Worm (Caenorhabditis elegans) whole organism, young adult: ENCODE measurements around the gene cdc-37.

Experiments used
- D2030.7 ChIP-seq: fragments of 200-800 bp; sonication (Bioruptor generic); IDR thresholded peaks from 2 replicates; pipeline ENCODE4 v1.3.6; 2022; ENCODE audit warnings: missing genetic modification reagents, missing genetic modification characterization, missing compliant biosample characterization
- F10E7.11 ChIP-seq: sonication (generic microtip); optimal IDR thresholded peaks from 2 replicates; lab custom pipeline; 2017; ENCODE audit warnings: mild to moderate bottlenecking, missing genetic modification characterization, moderate library complexity, missing compliant biosample characterization
- F23B12.7 ChIP-seq: sonication (generic microtip); optimal IDR thresholded peaks from 2 replicates; lab custom pipeline; 2017; ENCODE audit warnings: missing genetic modification characterization, mild to moderate bottlenecking, missing compliant biosample characterization, antibody characterized with exemption, moderate library complexity; ENCODE audit not compliant: insufficient read depth
- F57C9.4 ChIP-seq: sonication (generic microtip); optimal IDR thresholded peaks from 2 replicates; lab custom pipeline; 2017; ENCODE audit warnings: mild to moderate bottlenecking, missing genetic modification characterization, missing compliant biosample characterization
- K11D2.4 ChIP-seq: fragments of 200-800 bp; sonication (Bioruptor generic); IDR thresholded peaks from 2 replicates; pipeline ENCODE4 v1.3.6; 2022; ENCODE audit warnings: missing genetic modification reagents, missing genetic modification characterization, missing compliant biosample characterization
- Y56A3A.18 ChIP-seq: fragments of 200-800 bp; sonication (Bioruptor generic); IDR thresholded peaks from 2 replicates; pipeline ENCODE4 v1.3.6; 2022; ENCODE audit warnings: missing genetic modification reagents, missing genetic modification characterization, missing compliant biosample characterization
- aptf-2 ChIP-seq: fragments of 200-800 bp; sonication (Bioruptor generic); conservative IDR thresholded peaks from 2 replicates; pipeline ENCODE4 v1.3.6; 2022; ENCODE audit warnings: missing genetic modification reagents, missing genetic modification characterization, missing compliant biosample characterization
- aptf-3 ChIP-seq: fragments of 200-800 bp; sonication (Bioruptor generic); IDR thresholded peaks from 2 replicates; pipeline ENCODE4 v1.3.6; 2022; ENCODE audit warnings: missing genetic modification characterization, missing compliant biosample characterization
- atf-7 ChIP-seq: sonication (generic microtip); optimal IDR thresholded peaks from 2 replicates; lab custom pipeline; 2017; ENCODE audit warnings: mild to moderate bottlenecking, missing genetic modification characterization, missing compliant biosample characterization
- bed-2 ChIP-seq: fragments of 200-800 bp; sonication (Bioruptor generic); IDR thresholded peaks from 2 replicates; pipeline ENCODE4 v1.3.6; 2022; ENCODE audit warnings: missing genetic modification reagents, missing genetic modification characterization, missing compliant biosample characterization
- ceh-40 ChIP-seq: fragments of 200-800 bp; sonication (Bioruptor generic); IDR thresholded peaks from 2 replicates; pipeline ENCODE4 v1.3.6; 2022; ENCODE audit warnings: missing genetic modification characterization, missing compliant biosample characterization
- die-1 ChIP-seq: sonication (generic microtip); optimal IDR thresholded peaks from 2 replicates; lab custom pipeline; 2016; ENCODE audit warnings: missing genotype, mild to moderate bottlenecking, missing genetic modification characterization, missing compliant biosample characterization
- dpl-1 ChIP-seq: fragments of 150-350 bp; optimal IDR thresholded peaks from 2 replicates; lab custom pipeline; 2014; ENCODE audit warnings: missing biosample characterization, missing genetic modification reagents, missing genetic modification characterization
- ets-4 ChIP-seq: fragments of 200-800 bp; sonication (Bioruptor generic); optimal IDR thresholded peaks from 2 replicates; lab custom pipeline; 2018; ENCODE audit warnings: mild to moderate bottlenecking, missing genetic modification characterization, missing compliant biosample characterization
- hmg-1.2 ChIP-seq: fragments of 200-800 bp; sonication (Bioruptor generic); IDR thresholded peaks from 2 replicates; pipeline ENCODE4 v1.3.6; 2022; ENCODE audit warnings: missing genetic modification reagents, missing genetic modification characterization, missing compliant biosample characterization
- lag-1 ChIP-seq: fragments of 200-800 bp; sonication (Bioruptor generic); IDR thresholded peaks from 2 replicates; pipeline ENCODE4 v1.3.6; 2022; ENCODE audit warnings: missing genetic modification reagents, missing genetic modification characterization, missing compliant biosample characterization
- nhr-179 ChIP-seq: sonication (generic microtip); optimal IDR thresholded peaks from 2 replicates; lab custom pipeline; 2016; ENCODE audit warnings: mild to moderate bottlenecking, missing genetic modification characterization, missing compliant biosample characterization
- nhr-80 ChIP-seq: sonication (generic microtip); optimal IDR thresholded peaks from 2 replicates; lab custom pipeline; 2016; ENCODE audit warnings: missing genetic modification characterization, missing compliant biosample characterization
- pbrm-1 ChIP-seq: fragments of 200-800 bp; sonication (Bioruptor generic); IDR thresholded peaks from 2 replicates; pipeline ENCODE4 v1.3.6; 2022; ENCODE audit warnings: missing genetic modification reagents, missing genetic modification characterization, missing compliant biosample characterization
- rcor-1 ChIP-seq: fragments of 200-800 bp; sonication (Bioruptor generic); IDR thresholded peaks from 2 replicates; pipeline ENCODE4 v1.3.6; 2022; ENCODE audit warnings: missing genetic modification reagents, missing genetic modification characterization, missing compliant biosample characterization
- snpc-1.1 ChIP-seq: sonication (generic microtip); optimal IDR thresholded peaks from 2 replicates; lab custom pipeline; 2017; ENCODE audit warnings: missing genetic modification characterization, mild to moderate bottlenecking, missing compliant biosample characterization, antibody characterized with exemption, moderate library complexity, missing genotype, missing genetic modification reagents; ENCODE audit not compliant: insufficient read depth
- snpc-4 ChIP-seq, 5 experiments: fragments of 150-350 bp in 1 of 5; sonication (generic microtip) in 4 of 5; optimal IDR thresholded peaks; 2 replicates each; lab custom pipeline; 2014 to 2018; ENCODE audit warnings: missing genetic modification characterization in 5 of 5, missing biosample characterization in 3 of 5, antibody characterized with exemption in 2 of 5, mild to moderate bottlenecking in 2 of 5, missing compliant biosample characterization in 2 of 5, missing genotype in 2 of 5, moderate library complexity in 2 of 5, missing genetic modification reagents in 1 of 5
- somi-1 ChIP-seq: fragments of 200-800 bp; sonication (Bioruptor generic); optimal IDR thresholded peaks from 2 replicates; lab custom pipeline; 2018; ENCODE audit warnings: mild to moderate bottlenecking, missing genetic modification characterization, missing compliant biosample characterization
- sptf-2 ChIP-seq: fragments of 200-800 bp; sonication (Bioruptor generic); optimal IDR thresholded peaks from 2 replicates; lab custom pipeline; 2018; ENCODE audit warnings: mild to moderate bottlenecking, missing genetic modification characterization, missing compliant biosample characterization
- tbp1 ChIP-seq: fragments of 200-800 bp; sonication (Bioruptor generic); optimal IDR thresholded peaks from 2 replicates; lab custom pipeline; 2018; ENCODE audit warnings: mild to moderate bottlenecking, missing genetic modification characterization, missing compliant biosample characterization
- tlf-1 ChIP-seq: fragments of 200-800 bp; sonication (Bioruptor generic); optimal IDR thresholded peaks from 2 replicates; lab custom pipeline; 2018; ENCODE audit warnings: mild to moderate bottlenecking, missing genetic modification characterization, missing compliant biosample characterization
- xnd-1 ChIP-seq: sonication (generic microtip); optimal IDR thresholded peaks from 2 replicates; lab custom pipeline; 2016; ENCODE audit warnings: missing genotype, missing genetic modification reagents, missing genetic modification characterization, missing compliant biosample characterization
- ztf-18 ChIP-seq: sonication (generic microtip); optimal IDR thresholded peaks from 2 replicates; lab custom pipeline; 2016; ENCODE audit warnings: missing genotype, mild to moderate bottlenecking, missing genetic modification characterization, missing compliant biosample characterization
- ztf-22 ChIP-seq: fragments of 200-800 bp; sonication (Bioruptor generic); optimal IDR thresholded peaks from 2 replicates; lab custom pipeline; 2018; ENCODE audit warnings: mild to moderate bottlenecking, missing genetic modification characterization, moderate library complexity, missing compliant biosample characterization
- ztf-26 ChIP-seq: sonication (generic microtip); optimal IDR thresholded peaks from 2 replicates; lab custom pipeline; 2017; ENCODE audit warnings: missing genetic modification characterization, missing compliant biosample characterization
- ztf-3 ChIP-seq: fragments of 200-800 bp; sonication (Bioruptor generic); optimal IDR thresholded peaks from 2 replicates; lab custom pipeline; 2018; ENCODE audit warnings: mild to moderate bottlenecking, missing genetic modification characterization, missing compliant biosample characterization
- ztf-6 ChIP-seq: fragments of 200-800 bp; sonication (Bioruptor generic); IDR thresholded peaks from 2 replicates; pipeline ENCODE4 v1.3.6; 2022; ENCODE audit warnings: missing genetic modification reagents, missing genetic modification characterization, missing compliant biosample characterization

cdc-37 gene

DNA sequence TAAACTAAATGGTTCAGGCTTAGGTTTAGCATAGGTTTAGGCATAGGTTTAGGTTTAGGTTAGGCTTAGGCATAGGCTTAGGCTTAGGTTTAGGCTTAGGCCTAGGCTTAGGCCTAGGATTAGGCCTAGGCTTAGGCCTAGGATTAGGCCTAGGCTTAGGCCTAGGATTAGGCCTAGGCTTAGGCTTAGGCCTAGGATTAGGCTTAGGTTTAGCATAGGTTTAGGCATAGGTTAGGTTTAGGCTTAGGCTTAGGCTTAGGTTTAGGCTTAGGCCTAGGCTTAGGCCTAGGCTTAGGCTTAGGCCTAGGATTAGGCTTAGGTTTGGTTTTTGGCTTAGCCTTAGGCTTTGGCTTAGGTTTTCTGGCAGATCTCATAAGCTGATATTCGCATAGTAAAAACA lies 6.8 kb downstream of the cdc-37 start:
- 0 out of 2 replicates have a peak, but pooled peaks have one; percentile 26 for TF ChIP-seq lag-1
- 0 out of 2 replicates have a peak, but pooled peaks have one; percentile 16 for TF ChIP-seq aptf-2 (GFP tag; lab: Robert Waterston, UW)
- TF ChIP-seq, all 124 proteins: peak for 2; not testable (repeated sequence) for 122

DNA sequence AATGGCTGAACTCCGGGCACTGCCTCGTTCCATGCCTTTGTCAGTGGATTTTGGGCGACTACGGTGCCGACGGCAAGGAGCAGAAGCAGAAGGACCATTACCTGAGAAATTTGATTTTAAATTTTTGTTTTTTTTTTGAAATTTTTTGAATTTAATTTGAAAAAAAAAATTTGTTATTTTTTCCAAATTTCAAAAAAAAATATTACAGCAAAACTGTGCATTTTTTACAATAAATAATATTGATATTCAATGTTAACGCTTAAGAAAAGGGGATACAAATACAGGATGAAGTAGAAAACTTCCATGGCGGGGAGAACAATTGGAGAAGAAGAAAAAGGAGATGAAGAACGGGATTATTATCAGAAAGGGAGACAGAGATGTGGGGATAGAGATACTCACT lies 8.4 kb downstream of the cdc-37 start, which contains the start of gene mlt-8:
Gene mlt-8, minus strand, starts transcription at position 101 of the 400 bp plus-strand sequence.
- TF ChIP-seq dpl-1 (GFP tag; lab: Kevin White, UChicago) (no peak), rcor-1 (GFP tag; lab: Robert Waterston, UW) (no peak), ets-4 (GFP tag; lab: Kevin White, UChicago) (no peak), pbrm-1 (GFP tag; lab: Robert Waterston, UW) (no peak), ztf-6 (no peak), die-1 (tag; lab: Kevin White, UChicago) (no peak), ztf-22 (no peak), nhr-80 (tag; lab: Kevin White, UChicago) (no peak), F10E7.11 (tag; lab: Kevin White, UChicago) (no peak), ztf-3 (GFP tag; lab: Kevin White, UChicago) (no peak), ztf-26 (tag; lab: Kevin White, UChicago) (no peak), F57C9.4 (tag; lab: Kevin White, UChicago) (no peak), snpc-4 (GFP tag; optimal IDR thresholded peaks at IDR 0.05; lab: Kevin White, UChicago) (no peak), snpc-4 (tag; optimal IDR thresholded peaks at IDR 0.05; lab: Kevin White, UChicago) (no peak), xnd-1 (tag; lab: Kevin White, UChicago) (no peak)
- TF ChIP-seq, all 124 proteins: peak for 0

DNA sequence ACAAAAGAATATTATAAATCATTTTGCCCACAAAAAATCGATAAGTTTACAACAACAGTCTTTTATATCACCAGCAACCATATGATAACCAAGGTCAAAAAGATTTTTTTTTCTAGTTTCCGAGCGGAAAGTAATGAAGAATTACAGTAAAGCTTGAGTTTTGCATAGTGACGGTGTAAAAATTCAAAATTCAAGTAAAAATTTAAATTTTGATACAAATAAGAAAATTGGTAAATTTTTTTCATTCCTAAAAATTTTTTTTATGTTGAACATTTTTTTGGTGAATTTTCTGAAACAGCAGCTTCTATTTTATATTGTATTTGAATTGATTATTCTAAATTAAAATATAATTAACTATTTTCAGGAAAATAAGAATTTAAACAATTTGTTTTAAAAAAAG lies 11.6 kb downstream of the cdc-37 start, which contains the start of gene W08F4.5:
Gene W08F4.5, minus strand, starts transcription at position 101 of the 400 bp plus-strand sequence.
- no peak for TF ChIP-seq nhr-179
- no peak for TF ChIP-seq Y56A3A.18
- no peak for TF ChIP-seq ztf-18 (tag; lab: Kevin White, UChicago)
- TF ChIP-seq ceh-40 (GFP tag; lab: Robert Waterston, UW) = no peak
- TF ChIP-seq bed-2 (GFP tag; lab: Robert Waterston, UW) = no peak
- no peak for TF ChIP-seq aptf-3
- TF ChIP-seq ets-4 (GFP tag; lab: Kevin White, UChicago) = no peak
- no peak for TF ChIP-seq tbp1

DNA sequence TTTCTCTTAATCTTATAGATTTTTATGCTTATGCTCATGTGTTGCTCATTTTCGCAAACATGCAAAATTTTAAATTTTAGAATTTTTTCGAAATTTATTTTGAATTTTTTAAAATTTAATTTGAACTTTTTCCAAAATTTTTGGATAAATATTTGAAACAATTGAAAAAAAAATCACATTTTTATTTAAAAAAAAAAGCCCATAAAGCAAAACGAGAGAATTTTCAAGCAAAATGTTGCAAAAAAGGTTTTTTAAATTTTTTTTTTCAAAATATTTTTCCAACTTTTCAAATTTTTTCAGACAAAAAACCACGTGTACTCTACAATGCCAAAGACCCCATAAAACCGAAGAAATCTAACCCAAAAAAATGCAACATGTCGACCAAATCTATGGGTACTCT lies 24.2 kb downstream of the cdc-37 start, which contains the start of the genes C09E8.1 and C09E8.6:
Gene C09E8.1, plus strand, starts transcription at position 301 of the 400 bp plus-strand sequence.
Gene C09E8.6, plus strand, starts transcription at position 313 of the 400 bp plus-strand sequence.
- no peak for TF ChIP-seq snpc-1.1 (tag; lab: Kevin White, UChicago)
- no peak for TF ChIP-seq F23B12.7 (tag; lab: Kevin White, UChicago)
- no peak for TF ChIP-seq aptf-2 (GFP tag; lab: Robert Waterston, UW)
- TF ChIP-seq K11D2.4 (GFP tag; lab: Robert Waterston, UW) = no peak
- no peak for TF ChIP-seq tlf-1
- no peak for TF ChIP-seq sptf-2 (GFP tag; lab: Kevin White, UChicago)
- no peak for TF ChIP-seq somi-1
- TF ChIP-seq D2030.7 (GFP tag; lab: Robert Waterston, UW) = no peak
- TF ChIP-seq, all 124 proteins: peak for 0

DNA sequence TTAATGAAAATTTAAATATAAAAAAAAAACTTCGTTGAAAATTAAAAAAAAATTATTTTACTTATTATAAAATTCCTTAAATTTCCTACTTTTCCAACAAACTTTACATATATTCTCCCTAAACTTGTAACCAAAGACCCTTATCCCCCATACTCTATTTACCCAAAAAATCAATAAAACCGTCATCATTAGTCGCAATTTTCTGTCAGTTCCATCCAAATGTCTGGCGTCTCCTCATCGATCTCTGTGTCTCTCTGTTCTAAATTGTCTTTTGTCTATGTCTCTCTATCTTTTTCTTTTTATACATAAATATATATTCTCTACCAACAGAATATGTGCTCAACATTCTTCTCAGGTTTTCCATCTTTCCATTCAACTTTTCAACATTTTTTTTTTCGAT lies 25.0 kb downstream of the cdc-37 start:
- TF ChIP-seq atf-7 (no peak), D2030.7 (GFP tag; lab: Robert Waterston, UW) (no peak), hmg-1.2 (GFP tag; lab: Robert Waterston, UW) (peak; percentile 43; the same call in 1 of the 2 replicates)
